Fruit fly (Drosophila melanogaster): Measurements from ENCODE around the gene CG34051.

Gene CG34051

DNA sequence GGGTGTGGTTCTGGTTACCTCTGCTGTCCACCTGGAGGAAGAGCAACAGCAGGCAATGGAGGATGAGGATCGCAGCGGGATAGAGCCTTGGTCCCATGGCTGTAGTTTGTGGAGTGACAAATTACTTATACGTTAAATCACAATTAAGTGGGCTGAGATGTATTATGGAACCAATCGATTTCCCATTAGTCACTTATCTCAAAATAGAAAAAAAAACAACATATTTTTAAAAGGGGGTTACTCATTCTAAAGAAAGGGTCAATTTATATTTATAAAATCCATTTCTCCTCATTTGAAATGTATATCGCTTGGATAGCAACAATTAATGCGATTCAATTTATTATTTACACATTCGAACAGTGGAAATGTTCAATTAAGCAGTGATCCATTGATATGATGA is at the start of gene CG34051:
TSS of gene CG34051 (minus strand) at position 101 of the 400 bp plus-strand sequence.
- TF ChIP-seq CG8632 (GFP tag; optimal IDR thresholded peaks at IDR 0.05) (no peak), CG32006 (GFP tag; optimal IDR thresholded peaks at IDR 0.05) (no peak), Ets96B (tag; optimal IDR thresholded peaks at IDR 0.05) (no peak), CG7368 (GFP tag; optimal IDR thresholded peaks at IDR 0.05) (no peak)

dm6 chr2L:20005064-20005463 is 44.2 kb upstream of the CG34051 start:
- TF ChIP-seq eg (GFP tag; IDR thresholded peaks at IDR 0.05) (no peak), CG8632 (GFP tag; optimal IDR thresholded peaks at IDR 0.05) (no peak), CG3032 (tag; optimal IDR thresholded peaks at IDR 0.05) (no peak), lz (GFP tag; optimal IDR thresholded peaks at IDR 0.05) (no peak), CG4318 (GFP tag; optimal IDR thresholded peaks at IDR 0.05) (no peak), CG32006 (GFP tag; optimal IDR thresholded peaks at IDR 0.05) (no peak), CG6163 (GFP tag; IDR thresholded peaks at IDR 0.05) (no peak), achi (GFP tag; optimal IDR thresholded peaks at IDR 0.05) (no peak), fd85E (GFP tag; optimal IDR thresholded peaks at IDR 0.05) (no peak), CG6808 (GFP tag; optimal IDR thresholded peaks at IDR 0.05) (no peak), dsx (GFP tag; optimal IDR thresholded peaks at IDR 0.05; ENCODE audit: poor library complexity, severe bottlenecking) (no peak), CG16779 (tag; optimal IDR thresholded peaks at IDR 0.05) (no peak), cyc (GFP tag; optimal IDR thresholded peaks at IDR 0.05) (no peak), CG3919 (GFP tag; optimal IDR thresholded peaks at IDR 0.05) (no peak), Met (GFP tag; optimal IDR thresholded peaks at IDR 0.05) (no peak)

DNA sequence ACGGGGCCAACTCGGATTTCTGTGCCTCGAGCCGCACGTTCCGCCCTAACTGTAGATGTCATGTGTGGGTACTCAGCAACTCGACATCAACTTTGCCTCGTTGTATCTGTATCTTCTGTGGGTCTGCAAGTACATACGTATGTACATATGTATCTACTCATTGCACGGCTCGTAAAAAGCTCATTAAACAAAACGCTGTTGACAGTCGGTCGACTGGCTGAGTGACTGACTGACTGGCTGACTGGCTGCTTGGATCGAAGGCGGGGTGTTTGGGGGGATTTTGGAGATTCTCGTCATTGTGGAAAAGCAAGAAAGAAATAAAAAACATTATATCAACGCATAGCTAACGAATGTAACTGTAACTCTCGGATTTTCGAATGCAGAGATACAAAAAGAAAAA is 43.5 kb upstream of the CG34051 start:
- TF ChIP-seq fkh (GFP tag; optimal IDR thresholded peaks at IDR 0.05) (peak; percentile 7), Hr4 (GFP tag; optimal IDR thresholded peaks at IDR 0.05) (no peak)

DNA sequence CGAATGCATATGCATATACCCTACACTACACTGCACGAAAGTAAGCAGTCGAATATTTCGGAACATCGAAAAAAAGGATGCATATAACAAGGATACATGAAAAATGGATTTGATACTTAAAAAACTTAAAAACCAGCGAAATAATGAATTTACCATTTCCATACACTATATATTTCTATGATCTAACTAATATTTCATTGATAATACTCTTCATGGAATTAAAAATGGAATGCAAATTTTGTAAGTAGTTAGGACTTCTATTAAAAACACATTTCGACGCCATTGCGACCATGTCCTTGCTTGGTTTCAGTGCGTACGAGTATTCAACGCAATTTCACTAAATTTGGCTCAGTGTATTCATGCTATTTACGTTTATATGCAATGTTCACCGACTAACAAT is 41.3 kb upstream of the CG34051 start:
- TF ChIP-seq CG3919 (GFP tag; optimal IDR thresholded peaks at IDR 0.05) (peak; percentile 49), CG6163 (GFP tag; IDR thresholded peaks at IDR 0.05) (no peak), Hr4 (GFP tag; optimal IDR thresholded peaks at IDR 0.05) (peak; percentile 68), CG7368 (GFP tag; optimal IDR thresholded peaks at IDR 0.05) (peak; percentile 26), achi (GFP tag; optimal IDR thresholded peaks at IDR 0.05) (peak; percentile 51), acj6 (GFP tag; optimal IDR thresholded peaks at IDR 0.05) (peak; percentile 56), fd59A (GFP tag; optimal IDR thresholded peaks at IDR 0.05) (peak; percentile 39), CG6808 (GFP tag; optimal IDR thresholded peaks at IDR 0.05) (peak; percentile 54), CG1621 (tag; optimal IDR thresholded peaks at IDR 0.05) (peak; percentile 20), fkh (GFP tag; optimal IDR thresholded peaks at IDR 0.05) (no peak), Ets21C (GFP tag; optimal IDR thresholded peaks at IDR 0.05) (no peak), CG6792 (GFP tag; optimal IDR thresholded peaks at IDR 0.05) (peak; percentile 32), CG6276 (GFP tag; optimal IDR thresholded peaks at IDR 0.05) (peak; percentile 29), Sox102F (GFP tag; optimal IDR thresholded peaks at IDR 0.05) (peak; percentile 37), dsx (GFP tag; optimal IDR thresholded peaks at IDR 0.05; ENCODE audit: poor library complexity, severe bottlenecking) (peak; percentile 27), CG32006 (GFP tag; optimal IDR thresholded peaks at IDR 0.05) (peak; percentile 73), CG10631 (GFP tag; optimal IDR thresholded peaks at IDR 0.05) (peak; percentile 52), CG16779 (tag; optimal IDR thresholded peaks at IDR 0.05) (no peak), ss (GFP tag; optimal IDR thresholded peaks at IDR 0.05) (peak in 1 of 2 experiments; percentile 50), CG8632 (GFP tag; optimal IDR thresholded peaks at IDR 0.05) (peak; percentile 46), OdsH (GFP tag; optimal IDR thresholded peaks at IDR 0.05) (peak; percentile 44), CG11902 (GFP tag; optimal IDR thresholded peaks at IDR 0.05) (no peak), Eip93F (GFP tag; optimal IDR thresholded peaks at IDR 0.05) (no peak), CG11762 (GFP tag; optimal IDR thresholded peaks at IDR 0.05; ENCODE audit: insufficient read depth) (peak; percentile 19), CG9139 (GFP tag; optimal IDR thresholded peaks at IDR 0.05) (no peak), spab (GFP tag; optimal IDR thresholded peaks at IDR 0.05) (peak; percentile 57), cyc (GFP tag; optimal IDR thresholded peaks at IDR 0.05) (peak; percentile 45), Hr38 (GFP tag; optimal IDR thresholded peaks at IDR 0.05) (no peak), fd85E (GFP tag; optimal IDR thresholded peaks at IDR 0.05) (no peak), Sox14 (GFP tag; optimal IDR thresholded peaks at IDR 0.05) (peak; percentile 38), Sox15 (GFP tag; optimal IDR thresholded peaks at IDR 0.05) (peak; percentile 16), eg (GFP tag; IDR thresholded peaks at IDR 0.05) (no peak), CG8119 (GFP tag; IDR thresholded peaks at IDR 0.05) (no peak), Smox (GFP tag; optimal IDR thresholded peaks at IDR 0.05) (peak; percentile 24), CG15336 (GFP tag; IDR thresholded peaks at IDR 0.05) (0 out of 2 replicates have a peak, but pooled peaks have one; percentile 17), Blimp-1 (GFP tag; optimal IDR thresholded peaks at IDR 0.05) (no peak), Lpt (GFP tag; optimal IDR thresholded peaks at IDR 0.05) (no peak), Eip75B (GFP tag; optimal IDR thresholded peaks at IDR 0.05) (peak; percentile 32)

Data from whole organism, prepupa.